Fruit fly (Drosophila melanogaster) whole organism, adult: ENCODE results near the gene CG34002.
A peak's percentile ranks its signal among the peaks of the same experiment; 100 is the strongest.

ENCODE experiments used
- CG11617 ChIP-seq: fragments of 200-800 bp; sonication (Bioruptor generic); optimal IDR thresholded peaks from 2 replicates; lab custom pipeline; 2017; ENCODE audit warnings: mild to moderate bottlenecking, missing biosample characterization, missing genetic modification reagents, missing genetic modification characterization
- CG12768 ChIP-seq: fragments of 200-800 bp; sonication (Bioruptor generic); optimal IDR thresholded peaks from 2 replicates; lab custom pipeline; 2017; ENCODE audit warnings: missing biosample characterization, missing genetic modification characterization, mild to moderate bottlenecking, moderate library complexity, missing genetic modification reagents
- CG14711 ChIP-seq: fragments of 200-800 bp; sonication (Bioruptor generic); optimal IDR thresholded peaks from 2 replicates; lab custom pipeline; 2018; ENCODE audit warnings: missing biosample characterization, mild to moderate bottlenecking, missing genetic modification characterization, moderate library complexity
- CG1620 ChIP-seq: fragments of 200-800 bp; sonication (Bioruptor generic); optimal IDR thresholded peaks from 2 replicates; lab custom pipeline; 2016; ENCODE audit warnings: missing biosample characterization, missing genetic modification characterization
- CG33017 ChIP-seq: fragments of 200-800 bp; sonication (Bioruptor generic); optimal IDR thresholded peaks from 2 replicates; lab custom pipeline; 2018; ENCODE audit warnings: missing biosample characterization, mild to moderate bottlenecking, missing genetic modification characterization, moderate library complexity
- CG5204 ChIP-seq: fragments of 200-800 bp; sonication (Bioruptor generic); optimal IDR thresholded peaks from 2 replicates; lab custom pipeline; 2016; ENCODE audit warnings: missing biosample characterization, missing genetic modification characterization
- CG7045 ChIP-seq: fragments of 200-800 bp; sonication (Bioruptor generic); optimal IDR thresholded peaks from 2 replicates; lab custom pipeline; 2017; ENCODE audit warnings: missing biosample characterization, mild to moderate bottlenecking, missing genetic modification characterization
- CG7101 ChIP-seq: fragments of 200-800 bp; sonication (Bioruptor generic); optimal IDR thresholded peaks from 2 replicates; lab custom pipeline; 2018; ENCODE audit warnings: missing biosample characterization, mild to moderate bottlenecking, missing genetic modification characterization, moderate library complexity
- Clk ChIP-seq: fragments of 200-800 bp; sonication (Bioruptor generic); optimal IDR thresholded peaks from 2 replicates; lab custom pipeline; 2017; ENCODE audit warnings: missing biosample characterization, missing genetic modification characterization
- Crg-1 ChIP-seq: fragments of 200-800 bp; sonication (Bioruptor generic); optimal IDR thresholded peaks from 2 replicates; lab custom pipeline; 2016; ENCODE audit warnings: missing biosample characterization, missing genetic modification characterization
- Hr96 ChIP-seq: fragments of 200-800 bp; sonication (Bioruptor generic); optimal IDR thresholded peaks from 2 replicates; lab custom pipeline; 2016; ENCODE audit warnings: missing biosample characterization, missing genetic modification characterization
- Mnt ChIP-seq: fragments of 200-800 bp; sonication (Bioruptor generic); optimal IDR thresholded peaks from 2 replicates; lab custom pipeline; 2016; ENCODE audit warnings: missing biosample characterization, mild to moderate bottlenecking, missing genetic modification characterization
- bab1 ChIP-seq: fragments of 200-800 bp; sonication (Bioruptor generic); optimal IDR thresholded peaks from 3 replicates; lab custom pipeline; 2019; ENCODE audit warnings: missing biosample characterization, mild to moderate bottlenecking, missing genetic modification characterization, moderate library complexity
- cic ChIP-seq: fragments of 200-800 bp; sonication (Bioruptor generic); optimal IDR thresholded peaks from 2 replicates; lab custom pipeline; 2017; ENCODE audit warnings: missing biosample characterization, mild to moderate bottlenecking, missing genetic modification characterization, moderate library complexity
- cnc ChIP-seq, 2 experiments: fragments of >200 bp; optimal IDR thresholded peaks; 2 replicates each; lab custom pipeline; 2017
- kay ChIP-seq: fragments of 200-800 bp; sonication (Bioruptor generic); peaks from one replicate; lab custom pipeline; 2016; ENCODE audit warnings: missing biosample characterization, missing genetic modification characterization, borderline replicate concordance
- ovo ChIP-seq: fragments of 200-800 bp; sonication (Bioruptor generic); optimal IDR thresholded peaks from 2 replicates; lab custom pipeline; 2016; ENCODE audit warnings: missing biosample characterization, missing genetic modification characterization
- pad ChIP-seq: fragments of 200-800 bp; sonication (Bioruptor generic); optimal IDR thresholded peaks from 3 replicates; lab custom pipeline; 2017; ENCODE audit warnings: missing biosample characterization, missing genetic modification characterization, mild to moderate bottlenecking, moderate library complexity, missing genetic modification reagents
- tj ChIP-seq: fragments of 200-800 bp; sonication (Bioruptor generic); optimal IDR thresholded peaks from 3 replicates; lab custom pipeline; 2017; ENCODE audit warnings: missing biosample characterization, mild to moderate bottlenecking, missing genetic modification characterization, moderate library complexity
- toe ChIP-seq: fragments of 200-800 bp; sonication (Bioruptor generic); optimal IDR thresholded peaks from 2 replicates; lab custom pipeline; 2016; ENCODE audit warnings: missing biosample characterization, missing genetic modification characterization

Gene CG34002

dm6 chr3L:17833525-17833924 is 24.7 kb upstream of the CG34002 start, which contains the start of gene CG32188:
CG32188 (minus strand) TSS chr3L:17833625.
- no peak for TF ChIP-seq CG11617 (GFP tag; lab: Kevin White, UChicago)
- no peak for TF ChIP-seq CG33017 (tag; lab: Kevin White, UChicago)

DNA sequence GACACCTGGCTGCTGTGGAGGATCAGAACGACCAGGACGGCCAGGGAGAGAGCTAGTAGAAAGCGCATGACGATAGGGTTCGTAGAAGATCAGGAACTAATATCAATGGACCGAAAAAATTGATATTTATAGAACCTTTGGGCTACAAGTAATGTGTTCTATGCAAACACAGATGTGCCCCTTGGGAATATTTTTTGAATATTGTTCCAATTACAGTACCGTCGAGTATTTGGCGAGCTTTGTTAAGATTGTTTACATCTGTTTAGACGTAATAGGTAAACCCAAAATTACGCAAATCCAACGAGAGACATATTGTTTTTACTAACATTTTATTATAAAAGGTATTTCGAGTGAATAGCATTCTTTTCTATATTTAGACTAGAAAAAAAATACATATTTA is 23.2 kb upstream of the CG34002 start, which contains the start of gene CG32189:
Gene CG32189 (minus strand): TSS at position 101 of the 400 bp plus-strand sequence.
- no peak for TF ChIP-seq Mnt (GFP tag; lab: Kevin White, UChicago)
- no peak for TF ChIP-seq CG1620 (GFP tag; lab: Kevin White, UChicago)
- TF ChIP-seq toe, result no peak
- no peak for TF ChIP-seq tj
- no peak for TF ChIP-seq CG7045

DNA sequence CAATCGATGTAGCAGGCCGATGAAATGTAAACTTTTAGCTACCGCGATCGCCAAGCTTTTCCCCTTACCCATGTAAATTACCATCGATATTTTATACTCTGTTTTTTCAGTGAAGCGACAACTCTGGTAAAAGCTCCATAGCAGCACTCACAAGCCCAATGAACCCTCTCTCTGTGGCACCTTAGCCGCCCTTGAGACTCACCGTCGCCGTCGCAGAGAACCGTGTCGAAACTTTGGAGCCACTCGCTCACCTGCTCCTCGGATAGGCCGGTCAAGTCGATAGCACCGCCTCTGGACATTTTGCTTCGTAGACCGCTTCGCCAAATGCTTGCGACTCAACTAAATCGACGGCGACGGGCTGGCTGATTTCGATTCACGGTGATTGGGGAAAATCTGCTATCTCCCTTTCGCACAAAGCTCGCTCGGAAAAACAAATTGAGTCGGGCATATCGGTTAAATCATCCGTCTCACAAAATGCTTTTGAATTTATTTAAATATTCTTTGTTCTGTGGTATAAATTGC is 17.1 kb upstream of the CG34002 start, which contains the start of gene CG5577:
Gene CG5577 (minus strand): TSS at position 343 of the 522 bp plus-strand sequence.
- TF ChIP-seq CG33017 (tag; lab: Kevin White, UChicago) (peak; percentile 57), Hr96 (GFP tag; lab: Kevin White, UChicago) (peak; percentile 67), CG7101 (tag; lab: Kevin White, UChicago) (peak; percentile 60), kay (GFP tag; lab: Kevin White, UChicago) (no peak), ovo (GFP tag; lab: Kevin White, UChicago) (no peak), CG1620 (GFP tag; lab: Kevin White, UChicago) (no peak), CG12768 (peak; percentile 83), Clk (GFP tag; lab: Kevin White, UChicago) (peak; percentile 31), cnc (optimal IDR thresholded peaks at IDR 0.05; lab: Kevin White, UChicago) (peak in 1 of 2 experiments; percentile 75), cic (GFP tag; lab: Kevin White, UChicago) (peak; percentile 78), Crg-1 (GFP tag; lab: Kevin White, UChicago) (no peak), pad (GFP tag; lab: Kevin White, UChicago) (peak; percentile 98), CG11617 (GFP tag; lab: Kevin White, UChicago) (peak; percentile 58), CG14711 (tag; lab: Kevin White, UChicago) (peak; percentile 95), bab1 (GFP tag; lab: Kevin White, UChicago) (peak; percentile 69), tj (peak; percentile 52), Mnt (GFP tag; lab: Kevin White, UChicago) (peak; percentile 44), toe (peak; percentile 64), CG7045 (peak; percentile 24), CG5204 (GFP tag; lab: Kevin White, UChicago) (no peak)

dm6 chr3L:17842892-17843703 is 15.2 kb upstream of the CG34002 start, which contains the start of gene CG5567:
CG5567 (minus strand) TSS chr3L:17843544.
- TF ChIP-seq CG7101 (tag; lab: Kevin White, UChicago), result no peak
- peak; percentile 10 for TF ChIP-seq CG12768

- TF ChIP-seq CG12768 (no peak), CG33017 (tag; lab: Kevin White, UChicago) (peak; percentile 26), CG7101 (tag; lab: Kevin White, UChicago) (peak; percentile 41), cnc (optimal IDR thresholded peaks at IDR 0.05; lab: Kevin White, UChicago) (no peak), Hr96 (GFP tag; lab: Kevin White, UChicago) (no peak), bab1 (GFP tag; lab: Kevin White, UChicago) (peak; percentile 78), CG7045 (no peak), tj (peak; percentile 31), cic (GFP tag; lab: Kevin White, UChicago) (peak; percentile 50), Mnt (GFP tag; lab: Kevin White, UChicago) (peak; percentile 58), Crg-1 (GFP tag; lab: Kevin White, UChicago) (no peak), kay (GFP tag; lab: Kevin White, UChicago) (no peak), CG14711 (tag; lab: Kevin White, UChicago) (peak; percentile 38), Clk (GFP tag; lab: Kevin White, UChicago) (no peak), ovo (GFP tag; lab: Kevin White, UChicago) (no peak), pad (GFP tag; lab: Kevin White, UChicago) (peak; percentile 8)
These were observed 11.9 kb upstream of the CG34002 start, which contains the start of the genes MED19 and CG7430 for dm6 chr3L:17846169-17846981. MED19 (minus strand) TSS chr3L:17846501. CG7430 (plus strand) TSS chr3L:17846916.

- TF ChIP-seq toe (peak; percentile 55), CG7045 (peak; percentile 20), Hr96 (GFP tag; lab: Kevin White, UChicago) (peak; percentile 57), Mnt (GFP tag; lab: Kevin White, UChicago) (peak; percentile 2), CG12768 (no peak), bab1 (GFP tag; lab: Kevin White, UChicago) (peak; percentile 27), CG7101 (tag; lab: Kevin White, UChicago) (no peak), CG11617 (GFP tag; lab: Kevin White, UChicago) (peak; percentile 13)
These were observed 11.3 kb upstream of the CG34002 start for dm6 chr3L:17846982-17847355.
